Worm (Caenorhabditis elegans) whole organism, L4 larva: Measurements from ENCODE around the gene cpg-19.
A peak's percentile ranks its signal among the peaks of the same experiment; 100 is the strongest.

ENCODE experiments used
- D1046.2 ChIP-seq: fragments of 200-800 bp; sonication (Bioruptor generic); IDR thresholded peaks from 2 replicates; pipeline ENCODE4 v1.3.6; 2022; ENCODE audit warnings: missing genetic modification characterization, missing compliant biosample characterization
- F10B5.3 ChIP-seq: sonication (generic microtip); optimal IDR thresholded peaks from 2 replicates; lab custom pipeline; 2016; ENCODE audit warnings: mild to moderate bottlenecking, missing genetic modification characterization, missing compliant biosample characterization
- F26F4.8 ChIP-seq: fragments of 200-800 bp; sonication (Bioruptor generic); conservative IDR thresholded peaks from 2 replicates; pipeline ENCODE4 v1.3.6; 2022; ENCODE audit warnings: missing genetic modification characterization, missing compliant biosample characterization
- F49E8.2 ChIP-seq: sonication (generic microtip); optimal IDR thresholded peaks from 2 replicates; lab custom pipeline; 2016; ENCODE audit warnings: missing compliant biosample characterization, mild to moderate bottlenecking, missing genetic modification characterization, borderline replicate concordance
- R02D3.7 ChIP-seq: fragments of 150-350 bp; sonication (generic microtip); optimal IDR thresholded peaks from 3 replicates; lab custom pipeline; 2014; ENCODE audit warnings: missing biosample characterization, missing genetic modification characterization
- T20F7.1 ChIP-seq: fragments of 200-800 bp; sonication (Bioruptor generic); optimal IDR thresholded peaks from 2 replicates; lab custom pipeline; 2018; ENCODE audit warnings: mild to moderate bottlenecking, missing genetic modification characterization, missing compliant biosample characterization
- Y5F2A.4 ChIP-seq: fragments of 200-800 bp; sonication (Bioruptor generic); optimal IDR thresholded peaks from 2 replicates; lab custom pipeline; 2018; ENCODE audit warnings: mild to moderate bottlenecking, missing genetic modification characterization, missing compliant biosample characterization
- aha-1 ChIP-seq: fragments of 150-350 bp; peaks from one replicate; lab custom pipeline; 2014; ENCODE audit warnings: missing biosample characterization, missing genetic modification characterization
- ama-1 ChIP-seq: fragments of 150-350 bp; optimal IDR thresholded peaks from 2 replicates; lab custom pipeline; 2014; ENCODE audit warnings: inconsistent platforms, mixed read lengths
- arid-1 ChIP-seq: fragments of 200-800 bp; sonication (Bioruptor generic); conservative IDR thresholded peaks from 2 replicates; pipeline ENCODE4 v1.3.6; 2022; ENCODE audit warnings: missing genetic modification reagents, missing genetic modification characterization, missing compliant biosample characterization
- ceh-28 ChIP-seq: fragments of 150-350 bp; optimal IDR thresholded peaks from 2 replicates; lab custom pipeline; 2014; ENCODE audit warnings: missing biosample characterization, missing genetic modification reagents, missing genetic modification characterization
- ceh-62 ChIP-seq: sonication (generic microtip); optimal IDR thresholded peaks from 2 replicates; lab custom pipeline; 2017; ENCODE audit warnings: missing biosample characterization, missing genetic modification characterization
- ceh-82 ChIP-seq: sonication (generic microtip); optimal IDR thresholded peaks from 2 replicates; lab custom pipeline; 2017; ENCODE audit warnings: missing biosample characterization, missing genetic modification characterization
- dmd-6 ChIP-seq: fragments of 200-800 bp; sonication (Bioruptor generic); IDR thresholded peaks from 2 replicates; pipeline ENCODE4 v1.3.6; 2022; ENCODE audit warnings: missing genetic modification reagents, missing genetic modification characterization, missing compliant biosample characterization
- dmd-8 ChIP-seq: fragments of 200-800 bp; sonication (Bioruptor generic); IDR thresholded peaks from 2 replicates; pipeline ENCODE4 v1.3.6; 2022; ENCODE audit warnings: missing genetic modification characterization, missing compliant biosample characterization
- dve-1 ChIP-seq: sonication (generic microtip); optimal IDR thresholded peaks from 2 replicates; lab custom pipeline; 2017; ENCODE audit warnings: antibody characterized with exemption, mild to moderate bottlenecking, missing genetic modification characterization, missing compliant biosample characterization; ENCODE audit not compliant: insufficient read depth
- gei-8 ChIP-seq: fragments of 200-800 bp; sonication (Bioruptor generic); optimal IDR thresholded peaks from 2 replicates; lab custom pipeline; 2018; ENCODE audit warnings: mild to moderate bottlenecking, missing genetic modification characterization, missing compliant biosample characterization
- hif-1 ChIP-seq, 2 experiments: sonication (generic microtip); optimal IDR thresholded peaks; 2 replicates each; lab custom pipeline; 2016 to 2017; ENCODE audit warnings: missing compliant biosample characterization in 2 of 2, missing genetic modification characterization in 2 of 2, missing genetic modification reagents in 2 of 2, missing genotype in 2 of 2, mild to moderate bottlenecking in 1 of 2
- hlh-11 ChIP-seq: fragments of 200-800 bp; sonication (Bioruptor generic); optimal IDR thresholded peaks from 2 replicates; lab custom pipeline; 2018; ENCODE audit warnings: mild to moderate bottlenecking, missing genetic modification characterization, missing compliant biosample characterization
- jun-1 ChIP-seq: fragments of 150-350 bp; optimal IDR thresholded peaks from 2 replicates; lab custom pipeline; 2014; ENCODE audit warnings: missing biosample characterization, missing genetic modification reagents, missing genetic modification characterization
- lim-7 ChIP-seq: fragments of 200-800 bp; sonication (Bioruptor generic); IDR thresholded peaks from 2 replicates; pipeline ENCODE4 v1.3.6; 2022; ENCODE audit warnings: missing genetic modification characterization, missing compliant biosample characterization
- lin-13 ChIP-seq: fragments of 150-350 bp; optimal IDR thresholded peaks from 2 replicates; lab custom pipeline; 2014; ENCODE audit warnings: missing biosample characterization, missing genetic modification reagents, missing genetic modification characterization
- lin-29 ChIP-seq: fragments of 200-800 bp; sonication (Bioruptor generic); IDR thresholded peaks from 2 replicates; pipeline ENCODE4 v1.3.6; 2022; ENCODE audit warnings: missing genetic modification reagents, missing genetic modification characterization, missing compliant biosample characterization
- lir-3 ChIP-seq: sonication (generic microtip); optimal IDR thresholded peaks from 2 replicates; lab custom pipeline; 2016; ENCODE audit warnings: mild to moderate bottlenecking, missing genetic modification characterization, missing compliant biosample characterization
- lsy-2 ChIP-seq, 2 experiments: fragments of 150-350 bp in 1 of 2; sonication (generic microtip) in 1 of 2; optimal IDR thresholded peaks; 2 replicates each; lab custom pipeline; 2014 to 2017; ENCODE audit warnings: missing biosample characterization in 2 of 2, missing genetic modification characterization in 2 of 2
- madf-9 ChIP-seq: fragments of 200-800 bp; sonication (Bioruptor generic); conservative IDR thresholded peaks from 2 replicates; pipeline ENCODE4 v1.3.6; 2022; ENCODE audit warnings: missing genetic modification reagents, missing genetic modification characterization, missing compliant biosample characterization
- mes-2 ChIP-seq: sonication (generic microtip); optimal IDR thresholded peaks from 2 replicates; lab custom pipeline; 2016; ENCODE audit warnings: missing genotype, mild to moderate bottlenecking, missing genetic modification characterization, missing compliant biosample characterization; ENCODE audit not compliant: poor library complexity, severe bottlenecking
- mxl-2 ChIP-seq: fragments of 200-800 bp; sonication (Bioruptor generic); conservative IDR thresholded peaks from 2 replicates; pipeline ENCODE4 v1.3.6; 2022; ENCODE audit warnings: missing genetic modification reagents, missing genetic modification characterization, missing compliant biosample characterization
- nhr-41 ChIP-seq: fragments of 200-800 bp; sonication (Bioruptor generic); IDR thresholded peaks from 2 replicates; pipeline ENCODE4 v1.3.6; 2022; ENCODE audit warnings: missing genetic modification reagents, missing genetic modification characterization, missing compliant biosample characterization
- nhr-48 ChIP-seq: sonication (generic microtip); optimal IDR thresholded peaks from 2 replicates; lab custom pipeline; 2016; ENCODE audit warnings: mild to moderate bottlenecking, missing genetic modification characterization, missing compliant biosample characterization
- nhr-6 ChIP-seq: fragments of 150-350 bp; optimal IDR thresholded peaks from 2 replicates; lab custom pipeline; 2014; ENCODE audit warnings: missing biosample characterization, missing genetic modification characterization
- pqm-1 ChIP-seq: sonication (generic microtip); optimal IDR thresholded peaks from 2 replicates; lab custom pipeline; 2017; ENCODE audit warnings: missing biosample characterization, missing genetic modification characterization
- set-16 ChIP-seq: fragments of 200-800 bp; sonication (Bioruptor generic); IDR thresholded peaks from 2 replicates; pipeline ENCODE4 v1.3.6; 2022; ENCODE audit warnings: missing genetic modification reagents, missing genetic modification characterization, missing compliant biosample characterization
- skn-1 ChIP-seq: fragments of 150-350 bp; optimal IDR thresholded peaks from 2 replicates; lab custom pipeline; 2014; ENCODE audit warnings: missing biosample characterization, missing genetic modification characterization
- snpc-1.2 ChIP-seq: fragments of 200-800 bp; sonication (Bioruptor generic); IDR thresholded peaks from 2 replicates; pipeline ENCODE4 v1.3.6; 2022; ENCODE audit warnings: missing genetic modification reagents, missing genetic modification characterization, missing compliant biosample characterization
- snpc-4 ChIP-seq: fragments of 150-350 bp; optimal IDR thresholded peaks from 2 replicates; lab custom pipeline; 2014; ENCODE audit warnings: missing biosample characterization, missing genetic modification characterization
- spr-3 ChIP-seq: fragments of 200-800 bp; sonication (Bioruptor generic); optimal IDR thresholded peaks from 2 replicates; lab custom pipeline; 2018; ENCODE audit warnings: mild to moderate bottlenecking, missing genetic modification characterization, missing compliant biosample characterization
- tag-97 ChIP-seq: fragments of 200-800 bp; sonication (Bioruptor generic); IDR thresholded peaks from 2 replicates; pipeline ENCODE4 v1.3.6; 2022; ENCODE audit warnings: missing genetic modification characterization, missing compliant biosample characterization
- tra-1 ChIP-seq: fragments of 200-800 bp; sonication (Bioruptor generic); IDR thresholded peaks from 2 replicates; pipeline ENCODE4 v1.3.6; 2022; ENCODE audit warnings: missing genetic modification reagents, missing genetic modification characterization, missing compliant biosample characterization
- vab-7 ChIP-seq: fragments of 200-800 bp; sonication (Bioruptor generic); IDR thresholded peaks from 2 replicates; pipeline ENCODE4 v1.3.6; 2022; ENCODE audit warnings: missing genetic modification reagents, missing genetic modification characterization, missing compliant biosample characterization
- zag-1 ChIP-seq: fragments of 150-350 bp; optimal IDR thresholded peaks from 2 replicates; lab custom pipeline; 2014; ENCODE audit warnings: missing biosample characterization, missing genetic modification characterization

Gene cpg-19

DNA sequence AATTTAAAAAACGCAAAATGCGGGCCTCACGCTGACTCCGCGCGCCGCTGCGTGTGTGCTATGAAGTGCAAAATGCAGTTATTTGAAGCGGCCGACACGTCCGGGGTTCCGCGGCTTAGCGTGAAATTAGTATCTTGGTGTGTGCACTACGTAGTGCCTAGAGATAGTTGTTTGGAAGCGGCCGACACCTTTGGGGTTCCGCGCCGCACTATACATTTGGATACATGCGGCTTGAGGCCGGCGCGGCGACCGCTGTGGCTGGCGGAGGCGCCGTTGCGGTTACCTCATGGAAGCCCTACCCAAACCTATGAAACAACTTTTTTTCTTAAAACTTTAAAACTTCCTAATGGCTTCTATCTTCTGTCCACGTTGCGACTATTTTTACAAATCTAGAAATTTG, 7.6 kb downstream of the cpg-19 start:
- peak; percentile 58 for TF ChIP-seq aha-1 (tag; lab: Kevin White, UChicago)
- TF ChIP-seq pqm-1: no peak
- TF ChIP-seq set-16 (GFP tag; lab: Robert Waterston, UW): peak; percentile 60

DNA sequence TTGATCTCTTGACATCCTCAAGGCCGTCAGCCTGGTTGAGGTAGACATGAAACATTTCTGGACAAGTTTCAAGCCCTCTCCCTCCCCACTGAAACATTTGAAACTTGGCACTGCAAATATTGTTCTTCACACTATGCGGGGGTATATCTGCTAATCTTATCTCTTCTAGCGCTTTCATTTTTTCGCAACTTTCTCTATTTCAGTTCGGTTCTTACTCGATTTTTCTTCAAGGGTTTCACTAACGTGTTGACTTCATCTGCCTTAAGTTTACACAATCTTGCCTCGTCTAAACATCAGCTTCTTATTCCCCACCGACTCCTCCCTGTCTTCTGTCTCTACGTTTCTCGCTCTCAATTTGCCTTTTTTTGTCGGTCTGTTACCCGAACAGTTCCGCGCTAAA, 8.2 kb downstream of the cpg-19 start:
- TF ChIP-seq Y5F2A.4 (GFP tag; lab: Kevin White, UChicago): no peak
- no peak for TF ChIP-seq lin-13 (GFP tag; lab: Kevin White, UChicago)
- no peak for TF ChIP-seq lsy-2 (tag; optimal IDR thresholded peaks at IDR 0.05; lab: Kevin White, UChicago)
- no peak for TF ChIP-seq dmd-8 (GFP tag; lab: Robert Waterston, UW)
- TF ChIP-seq zag-1 (tag; lab: Kevin White, UChicago): no peak
- TF ChIP-seq set-16 (GFP tag; lab: Robert Waterston, UW): no peak
- TF ChIP-seq nhr-41 (GFP tag; lab: Robert Waterston, UW): no peak
- TF ChIP-seq, all 104 proteins: peak for 0

DNA sequence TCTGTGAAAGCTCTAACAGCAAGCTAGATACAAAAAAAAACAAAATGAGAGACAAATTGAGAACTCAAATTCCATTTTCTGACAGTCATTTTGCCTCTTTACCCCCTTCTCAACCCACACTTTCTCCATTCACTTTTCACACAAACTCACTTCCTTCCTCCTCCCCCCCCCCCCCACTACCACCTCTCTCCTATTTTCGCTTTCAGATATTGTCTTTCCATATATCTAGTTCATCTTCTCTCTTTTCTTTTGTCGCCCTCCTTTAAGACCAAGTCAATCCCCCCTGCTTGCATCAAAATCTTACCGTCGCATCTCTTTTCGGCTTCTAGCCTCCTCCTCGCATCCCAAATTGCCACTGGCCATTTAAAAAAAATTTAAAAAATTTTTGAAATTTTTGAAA, 10.2 kb downstream of the cpg-19 start:
- TF ChIP-seq mxl-2 (GFP tag; lab: Robert Waterston, UW) (no peak), spr-3 (GFP tag; lab: Kevin White, UChicago) (no peak)
- TF ChIP-seq, all 104 proteins: peak for 0

DNA sequence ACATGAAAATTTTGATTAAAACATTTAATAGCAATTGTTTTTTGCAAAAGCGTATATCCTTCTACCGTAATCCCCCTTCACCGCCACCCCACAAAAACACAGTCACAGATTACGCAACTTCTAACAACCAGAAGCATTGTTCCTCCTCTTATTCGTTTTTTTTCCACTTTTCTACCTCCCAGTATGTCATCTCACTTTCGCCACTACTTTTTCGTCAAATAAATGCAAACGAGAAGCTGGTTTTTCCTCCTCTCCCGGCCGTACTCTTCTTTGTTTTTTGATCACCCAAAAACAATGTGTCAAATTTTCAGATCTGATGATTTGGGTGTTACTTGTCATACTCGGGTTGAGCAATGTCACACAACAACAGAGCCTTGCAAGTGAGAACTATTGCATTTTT, 11.4 kb downstream of the cpg-19 start, which contains the start of gene C06G1.1:
C06G1.1 (plus strand) TSS at position 301 of the 400 bp plus-strand sequence.
- TF ChIP-seq aha-1 (tag; lab: Kevin White, UChicago) (peak; percentile 36), R02D3.7 (tag; lab: Kevin White, UChicago) (no peak)

DNA sequence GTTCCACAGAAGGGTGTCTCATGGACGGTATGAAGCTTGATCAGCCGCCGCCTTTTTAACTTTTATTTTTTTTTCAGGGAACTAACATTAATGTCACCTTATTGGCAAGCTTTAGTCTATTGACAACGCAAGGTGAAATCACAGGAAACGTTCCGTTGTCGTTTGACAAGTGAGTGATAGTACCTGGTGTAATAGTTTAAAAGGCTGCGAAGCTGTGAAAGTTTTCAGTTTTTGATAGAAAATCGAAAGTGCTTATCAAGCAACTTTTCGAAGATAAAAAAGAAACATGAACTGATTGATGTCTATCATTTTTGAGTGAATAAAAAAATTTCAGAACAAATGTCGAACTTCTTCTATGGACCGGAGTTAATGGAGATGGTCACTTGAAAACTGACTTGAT, 12.5 kb downstream of the cpg-19 start:
- peak; percentile 53; the same call in 1 of the 2 replicates for TF ChIP-seq dmd-6 (GFP tag; lab: Robert Waterston, UW)
- peak; percentile 30 for TF ChIP-seq dve-1 (tag; lab: Kevin White, UChicago)
- TF ChIP-seq pqm-1: peak; percentile 8
- no peak for TF ChIP-seq madf-9 (GFP tag; lab: Robert Waterston, UW)
- peak; percentile 11 for TF ChIP-seq hlh-11 (tag; lab: Kevin White, UChicago)
- no peak for TF ChIP-seq gei-8

DNA sequence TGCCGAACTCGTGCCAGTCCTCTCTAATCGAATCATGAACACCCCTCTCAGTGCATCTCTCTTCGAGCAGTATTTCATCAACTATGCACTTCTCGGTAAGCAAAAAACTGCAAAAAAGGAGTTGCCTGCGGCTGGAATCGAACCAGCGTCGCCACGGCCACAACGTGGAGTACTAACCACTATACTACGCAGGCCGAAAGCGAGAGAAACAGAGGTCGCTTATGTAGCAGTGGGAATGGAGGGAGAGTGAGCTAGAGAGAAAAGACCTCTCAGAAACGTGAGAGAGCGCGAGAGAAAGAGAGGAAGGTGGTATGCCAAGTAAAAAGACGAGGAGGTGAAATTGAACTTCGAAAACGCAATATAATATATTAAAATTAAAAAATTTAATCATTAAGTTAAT, 13.1 kb downstream of the cpg-19 start:
- TF ChIP-seq jun-1 (tag; lab: Kevin White, UChicago): peak; percentile 59
- peak; percentile 81 for TF ChIP-seq snpc-1.2
- TF ChIP-seq snpc-4 (tag; lab: Kevin White, UChicago): no peak
- TF ChIP-seq arid-1 (GFP tag; lab: Robert Waterston, UW): peak; percentile 73
- TF ChIP-seq ceh-28 (tag; lab: Kevin White, UChicago): no peak
- TF ChIP-seq vab-7 (GFP tag; lab: Robert Waterston, UW): peak; percentile 84
- peak; percentile 65 for TF ChIP-seq T20F7.1 (GFP tag; lab: Kevin White, UChicago)
- peak in 1 of 2 experiments; percentile 75 for TF ChIP-seq hif-1 (tag; optimal IDR thresholded peaks at IDR 0.05; lab: Kevin White, UChicago)
- TF ChIP-seq lin-29 (GFP tag; lab: Robert Waterston, UW): peak; percentile 60; the same call in 1 of the 2 replicates
- no peak for TF ChIP-seq tag-97
- TF ChIP-seq nhr-48: peak; percentile 74
- TF ChIP-seq F10B5.3 (tag; lab: Kevin White, UChicago): peak; percentile 35
- TF ChIP-seq ama-1: no peak
- peak; percentile 61; the same call in 1 of the 2 replicates for TF ChIP-seq F26F4.8 (GFP tag; lab: Robert Waterston, UW)
- peak; percentile 87; the same call in 1 of the 2 replicates for TF ChIP-seq lim-7 (GFP tag; lab: Robert Waterston, UW)
- TF ChIP-seq dmd-8 (GFP tag; lab: Robert Waterston, UW): peak; percentile 96
- TF ChIP-seq F49E8.2 (tag; lab: Kevin White, UChicago): peak; percentile 33
- TF ChIP-seq ceh-82 (tag; lab: Kevin White, UChicago): no peak
- peak; percentile 48 for TF ChIP-seq lir-3 (tag; lab: Kevin White, UChicago)
- no peak for TF ChIP-seq ceh-62
- no peak for TF ChIP-seq skn-1 (tag; lab: Kevin White, UChicago)
- TF ChIP-seq zag-1 (tag; lab: Kevin White, UChicago): no peak
- peak; percentile 69 for TF ChIP-seq hlh-11 (tag; lab: Kevin White, UChicago)
- TF ChIP-seq mes-2 (tag; lab: Kevin White, UChicago): peak; percentile 89
- peak; percentile 35 for TF ChIP-seq nhr-6 (tag; lab: Kevin White, UChicago)
- peak; percentile 90 for TF ChIP-seq D1046.2 (GFP tag; lab: Robert Waterston, UW)
- TF ChIP-seq tra-1: peak; percentile 88
